Comparison of ENCODE assay signal across 3 fruit fly cellular contexts in the genomic region with DNA sequence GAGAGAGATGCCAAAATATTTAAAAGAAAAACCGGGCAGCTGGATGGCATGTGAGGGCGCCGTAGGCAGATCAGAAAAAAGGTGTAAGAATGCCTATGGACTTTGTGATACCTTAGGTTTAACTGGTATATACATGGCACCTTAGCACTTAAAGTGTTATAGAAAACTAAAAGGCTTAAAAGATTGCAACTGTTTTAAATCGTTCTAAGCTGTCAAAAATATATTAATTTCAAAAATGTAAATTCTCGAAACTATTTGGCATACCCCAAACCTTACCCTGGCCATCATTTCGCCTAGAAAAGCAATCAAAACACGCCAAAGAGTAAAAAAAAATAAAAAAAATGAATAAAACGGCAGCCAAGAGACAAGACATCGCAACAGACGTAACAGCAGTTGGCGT.
TF ChIP-seq lines count a peak whose summit lies in the region.

No protein-coding gene starts in this region.

- TF ChIP-seq CTCF in whole organism, embryonic (GFP tag; optimal IDR thresholded peaks at IDR 0.05; lab: Kevin White, UChicago) = no peak

TF ChIP-seq in whole organism, embryonic, 481 proteins besides CTCF, POLR2A, EP300 and RAD21 (continues in another document):
- TF ChIP-seq hb (GFP tag; IDR thresholded peaks at IDR 0.05; lab: Robert Waterston, UW; ENCODE audit: partially characterized antibody) (no peak), zfh2 (GFP tag; optimal IDR thresholded peaks at IDR 0.05; lab: Kevin White, UChicago) (no peak), ssp (GFP tag; IDR thresholded peaks at IDR 0.05; lab: Robert Waterston, UW) (0 out of 2 replicates have a peak, but pooled peaks have one; percentile 17), Awh (GFP tag; IDR thresholded peaks at IDR 0.05; lab: Robert Waterston, UW) (0 out of 2 replicates have a peak, but pooled peaks have one; percentile 14), Drgx (GFP tag; IDR thresholded peaks at IDR 0.05; lab: Robert Waterston, UW) (peak; percentile 65), Fer1 (GFP tag; optimal IDR thresholded peaks at IDR 0.05; lab: Kevin White, UChicago) (no peak), ac (GFP tag; optimal IDR thresholded peaks at IDR 0.05; lab: Kevin White, UChicago) (no peak), Tbp (GFP tag; optimal IDR thresholded peaks at IDR 0.05; lab: Kevin White, UChicago) (no peak), CG2875 (GFP tag; optimal IDR thresholded peaks at IDR 0.05; lab: Kevin White, UChicago) (no peak), Lim3 (GFP tag; IDR thresholded peaks at IDR 0.05; lab: Robert Waterston, UW) (no peak), MESR4 (GFP tag; optimal IDR thresholded peaks at IDR 0.05; lab: Kevin White, UChicago) (no peak), CG17802 (tag; optimal IDR thresholded peaks at IDR 0.05; lab: Kevin White, UChicago) (no peak), btn (GFP tag; optimal IDR thresholded peaks at IDR 0.05; lab: Kevin White, UChicago) (no peak), NC2α (GFP tag; optimal IDR thresholded peaks at IDR 0.05; lab: Kevin White, UChicago) (no peak), CG10274 (GFP tag; optimal IDR thresholded peaks at IDR 0.05; lab: Kevin White, UChicago) (no peak), CG6683 (GFP tag; optimal IDR thresholded peaks at IDR 0.05; lab: Kevin White, UChicago) (no peak), wor (GFP tag; IDR thresholded peaks at IDR 0.05; lab: Robert Waterston, UW) (0 out of 2 replicates have a peak, but pooled peaks have one; percentile 12), otp (GFP tag; IDR thresholded peaks at IDR 0.05; lab: Robert Waterston, UW) (no peak), Ets65A (GFP tag; lab: Kevin White, UChicago) (peak; percentile 83), MTF-1 (GFP tag; optimal IDR thresholded peaks at IDR 0.05; lab: Kevin White, UChicago; ENCODE audit: borderline replicate concordance) (no peak), bab2 (GFP tag; optimal IDR thresholded peaks at IDR 0.05; lab: Kevin White, UChicago) (no peak), row (GFP tag; IDR thresholded peaks at IDR 0.05; lab: Robert Waterston, UW) (0 out of 3 replicates have a peak, but pooled peaks have one; percentile 12), schlank (tag; optimal IDR thresholded peaks at IDR 0.05; lab: Kevin White, UChicago) (no peak), Ada2b (GFP tag; IDR thresholded peaks at IDR 0.05; lab: Robert Waterston, UW) (no peak), crc (GFP tag; optimal IDR thresholded peaks at IDR 0.05; lab: Kevin White, UChicago) (no peak), esg (GFP tag; conservative IDR thresholded peaks at IDR 0.05; lab: Robert Waterston, UW) (no peak), CG2678 (tag; optimal IDR thresholded peaks at IDR 0.05; lab: Kevin White, UChicago) (no peak), Mrtf (GFP tag; IDR thresholded peaks at IDR 0.05; lab: Robert Waterston, UW) (no peak), tx (GFP tag; optimal IDR thresholded peaks at IDR 0.05; lab: Kevin White, UChicago) (no peak)

TF ChIP-seq in whole organism, prepupa, 60 proteins besides CTCF, POLR2A, EP300 and RAD21:
- TF ChIP-seq achi (GFP tag; optimal IDR thresholded peaks at IDR 0.05; lab: Kevin White, UChicago) = peak; percentile 18
- TF ChIP-seq CG10631 (GFP tag; optimal IDR thresholded peaks at IDR 0.05; lab: Kevin White, UChicago) = peak; percentile 20
- TF ChIP-seq fd85E (GFP tag; optimal IDR thresholded peaks at IDR 0.05; lab: Kevin White, UChicago) = no peak
- peak; percentile 55 for TF ChIP-seq CG6163 (GFP tag; IDR thresholded peaks at IDR 0.05; lab: Robert Waterston, UW)
- TF ChIP-seq CG3919 (GFP tag; optimal IDR thresholded peaks at IDR 0.05; lab: Kevin White, UChicago) = peak; percentile 1
- no peak for TF ChIP-seq esn (GFP tag; optimal IDR thresholded peaks at IDR 0.05; lab: Kevin White, UChicago)
- no peak for TF ChIP-seq CG11294 (GFP tag; IDR thresholded peaks at IDR 0.05; lab: Robert Waterston, UW)
- no peak for TF ChIP-seq ss (GFP tag; optimal IDR thresholded peaks at IDR 0.05; lab: Kevin White, UChicago)
- TF ChIP-seq pdm3 (GFP tag; optimal IDR thresholded peaks at IDR 0.05; lab: Kevin White, UChicago) = peak; percentile 12
- TF ChIP-seq CG3032 (tag; optimal IDR thresholded peaks at IDR 0.05; lab: Kevin White, UChicago) = peak; percentile 9
- TF ChIP-seq CG16779 (tag; optimal IDR thresholded peaks at IDR 0.05; lab: Kevin White, UChicago) = no peak
- peak; percentile 30 for TF ChIP-seq net (GFP tag; optimal IDR thresholded peaks at IDR 0.05; lab: Kevin White, UChicago)
- TF ChIP-seq topi (GFP tag; optimal IDR thresholded peaks at IDR 0.05; lab: Kevin White, UChicago) = no peak
- no peak for TF ChIP-seq Sox14 (GFP tag; optimal IDR thresholded peaks at IDR 0.05; lab: Kevin White, UChicago)
- no peak for TF ChIP-seq CG31627 (GFP tag; optimal IDR thresholded peaks at IDR 0.05; lab: Kevin White, UChicago)
- TF ChIP-seq CG8119 (GFP tag; IDR thresholded peaks at IDR 0.05; lab: Robert Waterston, UW) = peak; percentile 79
- TF ChIP-seq CG32006 (GFP tag; optimal IDR thresholded peaks at IDR 0.05; lab: Kevin White, UChicago) = peak; percentile 66
- TF ChIP-seq Eip78C (GFP tag; lab: Kevin White, UChicago) = peak; percentile 63
- TF ChIP-seq Hr4 (GFP tag; optimal IDR thresholded peaks at IDR 0.05; lab: Kevin White, UChicago) = peak; percentile 62
- TF ChIP-seq salr (GFP tag; optimal IDR thresholded peaks at IDR 0.05; lab: Kevin White, UChicago) = no peak
- peak; percentile 8 for TF ChIP-seq dac (GFP tag; optimal IDR thresholded peaks at IDR 0.05; lab: Kevin White, UChicago)
- peak; percentile 41 for TF ChIP-seq CG6276 (GFP tag; optimal IDR thresholded peaks at IDR 0.05; lab: Kevin White, UChicago)
- no peak for TF ChIP-seq lz (GFP tag; optimal IDR thresholded peaks at IDR 0.05; lab: Kevin White, UChicago)
- TF ChIP-seq spab (GFP tag; optimal IDR thresholded peaks at IDR 0.05; lab: Kevin White, UChicago) = peak; percentile 12
- peak; percentile 72; the same call in 2 of the 3 replicates for TF ChIP-seq eg (GFP tag; IDR thresholded peaks at IDR 0.05; lab: Robert Waterston, UW)
- no peak for TF ChIP-seq Sox102F (GFP tag; optimal IDR thresholded peaks at IDR 0.05; lab: Kevin White, UChicago)
- no peak for TF ChIP-seq CG10669 (GFP tag; optimal IDR thresholded peaks at IDR 0.05; lab: Kevin White, UChicago)
- TF ChIP-seq Gug (GFP tag; IDR thresholded peaks at IDR 0.05; lab: Robert Waterston, UW) = peak; percentile 45; the same call in 1 of the 2 replicates
- TF ChIP-seq CG15336 (GFP tag; IDR thresholded peaks at IDR 0.05; lab: Robert Waterston, UW) = peak; percentile 84
- TF ChIP-seq Ets96B (tag; optimal IDR thresholded peaks at IDR 0.05; lab: Kevin White, UChicago) = no peak
- TF ChIP-seq Sox15 (GFP tag; optimal IDR thresholded peaks at IDR 0.05; lab: Kevin White, UChicago) = no peak

TF ChIP-seq in whole organism, pupa, 21 proteins besides CTCF, POLR2A, EP300 and RAD21:
- TF ChIP-seq CG9948 (tag; optimal IDR thresholded peaks at IDR 0.05; lab: Kevin White, UChicago) = peak; percentile 2
- TF ChIP-seq Pif1A (GFP tag; optimal IDR thresholded peaks at IDR 0.05; lab: Kevin White, UChicago) = peak; percentile 13
- peak; percentile 10 for TF ChIP-seq CG8159 (tag; optimal IDR thresholded peaks at IDR 0.05; lab: Kevin White, UChicago)
- no peak for TF ChIP-seq Snoo (tag; optimal IDR thresholded peaks at IDR 0.05; lab: Kevin White, UChicago)
- no peak for TF ChIP-seq EcR (GFP tag; optimal IDR thresholded peaks at IDR 0.05; lab: Kevin White, UChicago)
- TF ChIP-seq CG4496 (GFP tag; IDR thresholded peaks at IDR 0.05; lab: Robert Waterston, UW) = peak; percentile 51; the same call in 2 of the 3 replicates
- TF ChIP-seq CG14655 (GFP tag; optimal IDR thresholded peaks at IDR 0.05; lab: Kevin White, UChicago) = peak; percentile 55
- no peak for TF ChIP-seq CG34367 (tag; optimal IDR thresholded peaks at IDR 0.05; lab: Kevin White, UChicago)
- no peak for TF ChIP-seq CG13204 (GFP tag; optimal IDR thresholded peaks at IDR 0.05; lab: Kevin White, UChicago)
- peak; percentile 13 for TF ChIP-seq CG17806 (tag; optimal IDR thresholded peaks at IDR 0.05; lab: Kevin White, UChicago)
- TF ChIP-seq rn (GFP tag; IDR thresholded peaks at IDR 0.05; lab: Robert Waterston, UW) = no peak
- no peak for TF ChIP-seq gl (tag; optimal IDR thresholded peaks at IDR 0.05; lab: Kevin White, UChicago)
- no peak for TF ChIP-seq D1 (tag; optimal IDR thresholded peaks at IDR 0.05; lab: Kevin White, UChicago)
- TF ChIP-seq CG32121 (GFP tag; IDR thresholded peaks at IDR 0.05; lab: Robert Waterston, UW) = peak; percentile 58
- TF ChIP-seq Ets98B (GFP tag; IDR thresholded peaks at IDR 0.05; lab: Robert Waterston, UW) = peak; percentile 59
- TF ChIP-seq CG15710 (tag; optimal IDR thresholded peaks at IDR 0.05; lab: Kevin White, UChicago) = no peak
- peak; percentile 64; the same call in 2 of the 3 replicates for TF ChIP-seq fd96Ca (GFP tag; IDR thresholded peaks at IDR 0.05; lab: Robert Waterston, UW)
- TF ChIP-seq CG8301 (tag; optimal IDR thresholded peaks at IDR 0.05; lab: Kevin White, UChicago) = peak; percentile 47
- no peak for TF ChIP-seq Pif1B (GFP tag; optimal IDR thresholded peaks at IDR 0.05; lab: Kevin White, UChicago)
- TF ChIP-seq CG10348 (GFP tag; IDR thresholded peaks at IDR 0.05; lab: Robert Waterston, UW) = no peak
- no peak for TF ChIP-seq CG12605 (GFP tag; IDR thresholded peaks at IDR 0.05; lab: Robert Waterston, UW)

Comparison
In these comparisons a context has a peak if more than half of its experiments do, and no peak if none do; other contexts are left out.
1. Of the 7 proteins assayed by ChIP-seq in both whole organism, embryonic and whole organism, prepupa: peak only in whole organism, embryonic: none; only in whole organism, prepupa: Gug; in both: none; in neither: 6.